Fruit fly (Drosophila melanogaster): ENCODE measurements around the gene Npc2b.
A peak's percentile ranks its signal among the peaks of the same experiment; 100 is the strongest.

Gene Npc2b

DNA sequence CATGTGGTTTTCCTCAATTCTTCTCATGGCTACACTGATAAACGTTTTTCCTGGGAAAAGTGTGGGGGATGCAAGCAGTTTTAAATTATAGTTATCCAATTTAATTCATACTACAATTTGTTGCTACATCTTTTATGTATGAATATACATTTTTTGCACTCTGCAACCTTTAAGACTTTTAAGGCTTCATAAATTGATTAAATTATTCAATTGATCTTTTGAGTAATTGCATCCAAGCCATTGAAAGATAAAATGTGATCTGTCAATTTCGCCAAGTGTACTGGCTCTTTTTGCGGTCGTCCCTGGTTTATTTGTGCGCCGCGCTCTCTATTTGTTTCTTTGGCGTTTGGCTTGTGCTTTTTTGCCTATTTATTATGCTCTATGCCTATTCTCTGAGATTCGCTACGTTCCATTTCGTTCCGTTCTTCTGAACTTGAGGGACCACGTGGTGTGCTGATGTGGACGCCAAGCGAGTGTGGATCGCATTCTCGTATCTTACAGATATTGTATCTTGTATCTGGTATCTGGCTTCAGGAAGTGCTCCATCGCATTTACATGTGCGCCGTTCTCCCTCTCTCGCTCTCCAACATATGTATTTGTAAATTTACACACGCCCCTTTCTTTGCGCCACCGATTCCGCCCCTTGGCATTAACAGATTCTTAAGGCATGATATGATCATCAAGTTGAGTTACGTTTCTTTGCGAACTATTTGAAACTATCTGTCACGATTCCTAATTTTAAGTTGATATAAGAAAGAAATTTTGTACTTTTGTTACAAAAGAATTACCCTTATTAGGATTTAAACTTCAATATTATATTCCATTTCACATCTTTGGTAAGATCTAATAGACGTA is 36.9 kb upstream of the Npc2b start (continued):
- TF ChIP-seq ERR (GFP tag; optimal IDR thresholded peaks at IDR 0.05) (peak; percentile 76), pho (GFP tag; optimal IDR thresholded peaks at IDR 0.05) (peak; percentile 94), CG2116 (GFP tag; optimal IDR thresholded peaks at IDR 0.05) (peak; percentile 48), CHES-1-like (GFP tag; optimal IDR thresholded peaks at IDR 0.05) (peak; percentile 83), CG9215 (GFP tag; IDR thresholded peaks at IDR 0.05) (peak; percentile 93), C15 (GFP tag; IDR thresholded peaks at IDR 0.05) (peak; percentile 77), ftz-f1 (GFP tag; optimal IDR thresholded peaks at IDR 0.05) (peak; percentile 55), Lhr (GFP tag; optimal IDR thresholded peaks at IDR 0.05) (no peak), NC2β (GFP tag; optimal IDR thresholded peaks at IDR 0.05) (peak; percentile 45), bbx (GFP tag; IDR thresholded peaks at IDR 0.05; ENCODE audit: partially characterized antibody) (no peak), CG6254 (GFP tag; optimal IDR thresholded peaks at IDR 0.05) (no peak), D19A (tag; optimal IDR thresholded peaks at IDR 0.05) (peak; percentile 55), GATAe (GFP tag; conservative IDR thresholded peaks at IDR 0.05) (peak; percentile 50; the same call in 1 of the 2 replicates), insv (GFP tag; optimal IDR thresholded peaks at IDR 0.05) (peak in 1 of 2 experiments; percentile 33), Fer2 (tag; optimal IDR thresholded peaks at IDR 0.05) (peak; percentile 83), CG6765 (GFP tag; optimal IDR thresholded peaks at IDR 0.05) (peak; percentile 67), CG1647 (GFP tag; optimal IDR thresholded peaks at IDR 0.05) (peak; percentile 81), run (tag; optimal IDR thresholded peaks at IDR 0.05) (no peak), CG10462 (GFP tag; optimal IDR thresholded peaks at IDR 0.05) (peak; percentile 22), NC2α (GFP tag; optimal IDR thresholded peaks at IDR 0.05) (peak; percentile 32), Atf3 (GFP tag; optimal IDR thresholded peaks at IDR 0.05) (peak; percentile 43), CG34224 (GFP tag; IDR thresholded peaks at IDR 0.05; ENCODE audit: partially characterized antibody) (peak; percentile 23; the same call in 1 of the 3 replicates), CG3163 (GFP tag; optimal IDR thresholded peaks at IDR 0.05) (peak; percentile 62), gro (GFP tag; optimal IDR thresholded peaks at IDR 0.05) (peak; percentile 95), org-1 (GFP tag; optimal IDR thresholded peaks at IDR 0.05) (peak; percentile 86), jigr1 (GFP tag; IDR thresholded peaks at IDR 0.05) (peak; percentile 72; the same call in 2 of the 3 replicates), CG11398 (GFP tag; optimal IDR thresholded peaks at IDR 0.05) (peak; percentile 77), CG2120 (GFP tag; optimal IDR thresholded peaks at IDR 0.05) (peak; percentile 97), CG30431 (GFP tag; optimal IDR thresholded peaks at IDR 0.05) (peak; percentile 61), chif (GFP tag; optimal IDR thresholded peaks at IDR 0.05) (peak; percentile 77 to 78), Mes4 (GFP tag; optimal IDR thresholded peaks at IDR 0.05) (no peak), Meics (GFP tag; optimal IDR thresholded peaks at IDR 0.05) (peak; percentile 93), CG4617 (GFP tag; optimal IDR thresholded peaks at IDR 0.05; ENCODE audit: borderline replicate concordance) (peak; percentile 24), CG4424 (GFP tag; optimal IDR thresholded peaks at IDR 0.05) (peak; percentile 64), rib (GFP tag; IDR thresholded peaks at IDR 0.05) (peak; percentile 91; the same call in 1 of the 2 replicates), Oaz (GFP tag; IDR thresholded peaks at IDR 0.05) (peak; percentile 63), bab2 (GFP tag; optimal IDR thresholded peaks at IDR 0.05) (peak; percentile 79), CG1792 (GFP tag; optimal IDR thresholded peaks at IDR 0.05) (peak; percentile 83), Nf-YB (GFP tag; optimal IDR thresholded peaks at IDR 0.05) (peak; percentile 63), Optix (GFP tag; IDR thresholded peaks at IDR 0.05) (0 out of 3 replicates have a peak, but pooled peaks have one; percentile 13), CG4360 (GFP tag; IDR thresholded peaks at IDR 0.05) (no peak; the same call in 1 of the 2 replicates), Sry-β (GFP tag; optimal IDR thresholded peaks at IDR 0.05) (no peak), CG10366 (GFP tag; IDR thresholded peaks at IDR 0.05) (peak; percentile 72), dati (GFP tag; IDR thresholded peaks at IDR 0.05) (peak; percentile 61), CG10543 (GFP tag; optimal IDR thresholded peaks at IDR 0.05) (peak; percentile 75), Lim3 (GFP tag; IDR thresholded peaks at IDR 0.05) (0 out of 2 replicates have a peak, but pooled peaks have one; percentile 53), CG7928 (GFP tag; optimal IDR thresholded peaks at IDR 0.05) (peak; percentile 82), da (GFP tag; optimal IDR thresholded peaks at IDR 0.05) (peak; percentile 77), CG15601 (tag; optimal IDR thresholded peaks at IDR 0.05) (no peak)

Measured in whole organism, embryonic.